Worm (Caenorhabditis elegans): Measurements from ENCODE around the gene pro-1.
A peak's percentile ranks its signal among the peaks of the same experiment; 100 is the strongest.

- TF ChIP-seq him-1 (tag; optimal IDR thresholded peaks at IDR 0.05) (peak; percentile 88), W03F9.2 (tag; optimal IDR thresholded peaks at IDR 0.05) (peak; percentile 90), dao-5 (tag; optimal IDR thresholded peaks at IDR 0.05) (peak; percentile 62)
These were observed at the start of gene pro-1 for ce11 chrII:10541923-10542486.
